Fruit fly (Drosophila melanogaster) whole organism, embryonic: ENCODE data around the gene CG7182.
A peak's percentile ranks its signal among the peaks of the same experiment; 100 is the strongest.

Experiments
- CG10366 ChIP-seq: fragments of 200-800 bp; sonication (Bioruptor generic); IDR thresholded peaks from 2 replicates; pipeline ENCODE4 v1.3.6; 2022; ENCODE audit warnings: missing biosample characterization, missing genetic modification characterization
- CG11560 ChIP-seq: fragments of 200-800 bp; sonication (Bioruptor generic); IDR thresholded peaks from 3 replicates; pipeline ENCODE4 v1.3.6; 2022; ENCODE audit warnings: missing biosample characterization, missing genetic modification characterization
- CG12155 ChIP-seq: fragments of 200-800 bp; sonication (Bioruptor generic); optimal IDR thresholded peaks from 3 replicates; lab custom pipeline; 2016; ENCODE audit warnings: missing biosample characterization, missing genetic modification characterization
- CG13775 ChIP-seq: fragments of 200-800 bp; sonication (Bioruptor generic); optimal IDR thresholded peaks from 3 replicates; lab custom pipeline; 2017; ENCODE audit warnings: missing biosample characterization, mild to moderate bottlenecking, missing genetic modification characterization
- CG13894 ChIP-seq: fragments of 200-800 bp; sonication (Bioruptor generic); optimal IDR thresholded peaks from 3 replicates; lab custom pipeline; 2018; ENCODE audit warnings: missing biosample characterization, mild to moderate bottlenecking, missing genetic modification characterization, moderate library complexity
- CG14441 ChIP-seq: fragments of 200-800 bp; sonication (Bioruptor generic); IDR thresholded peaks from 2 replicates; pipeline ENCODE4 v1.3.6; 2022; ENCODE audit warnings: missing biosample characterization, missing genetic modification characterization
- CG14667 ChIP-seq: fragments of 200-800 bp; sonication (Bioruptor generic); IDR thresholded peaks from 2 replicates; pipeline ENCODE4 v1.3.6; 2022; ENCODE audit warnings: missing biosample characterization, missing genetic modification characterization
- CG15269 ChIP-seq: fragments of 200-800 bp; sonication (Bioruptor generic); optimal IDR thresholded peaks from 2 replicates; lab custom pipeline; 2018; ENCODE audit warnings: missing biosample characterization, mild to moderate bottlenecking, missing genetic modification characterization, moderate library complexity
- CG17328 ChIP-seq: fragments of 200-800 bp; sonication (Bioruptor generic); IDR thresholded peaks from 2 replicates; pipeline ENCODE4 v1.3.6; 2022; ENCODE audit warnings: missing biosample characterization, missing genetic modification characterization
- CG17568 ChIP-seq: fragments of 200-800 bp; sonication (Bioruptor generic); optimal IDR thresholded peaks from 2 replicates; lab custom pipeline; 2018; ENCODE audit warnings: missing biosample characterization, mild to moderate bottlenecking, missing genetic modification characterization, moderate library complexity
- CG31441 ChIP-seq: fragments of 200-800 bp; sonication (Bioruptor generic); IDR thresholded peaks from 2 replicates; pipeline ENCODE4 v1.3.6; 2022; ENCODE audit warnings: missing biosample characterization, missing genetic modification characterization
- CG3163 ChIP-seq: fragments of 200-800 bp; sonication (Bioruptor generic); optimal IDR thresholded peaks from 3 replicates; lab custom pipeline; 2016; ENCODE audit warnings: missing biosample characterization, missing genetic modification characterization
- CG3281 ChIP-seq: fragments of 200-800 bp; sonication (Bioruptor generic); optimal IDR thresholded peaks from 3 replicates; lab custom pipeline; 2017; ENCODE audit warnings: missing biosample characterization, mild to moderate bottlenecking, missing genetic modification characterization
- CG4854 ChIP-seq: fragments of 200-800 bp; sonication (Bioruptor generic); optimal IDR thresholded peaks from 2 replicates; lab custom pipeline; 2016; ENCODE audit warnings: missing biosample characterization, missing genetic modification characterization, inconsistent platforms
- CG6272 ChIP-seq: fragments of 200-800 bp; sonication (Bioruptor generic); IDR thresholded peaks from 2 replicates; pipeline ENCODE4 v1.3.6; 2022; ENCODE audit warnings: missing biosample characterization, missing genetic modification characterization
- CG6689 ChIP-seq: fragments of 200-800 bp; sonication (Bioruptor generic); IDR thresholded peaks from 2 replicates; pipeline ENCODE4 v1.3.6; 2022; ENCODE audit warnings: missing biosample characterization, missing genetic modification characterization
- CG9932 ChIP-seq: fragments of 200-800 bp; sonication (Bioruptor generic); IDR thresholded peaks from 2 replicates; pipeline ENCODE4 v1.3.6; 2022; ENCODE audit warnings: missing biosample characterization, missing genetic modification characterization
- Chrac-16 ChIP-seq: fragments of 200-800 bp; sonication (Bioruptor generic); optimal IDR thresholded peaks from 3 replicates; lab custom pipeline; 2016; ENCODE audit warnings: missing biosample characterization, missing genetic modification characterization
- CrebB ChIP-seq: fragments of 200-800 bp; sonication (Bioruptor generic); optimal IDR thresholded peaks from 3 replicates; lab custom pipeline; 2018; ENCODE audit warnings: missing biosample characterization, mild to moderate bottlenecking, missing genetic modification characterization
- D19B ChIP-seq: fragments of 200-800 bp; sonication (Bioruptor generic); optimal IDR thresholded peaks from 2 replicates; lab custom pipeline; 2017; ENCODE audit warnings: missing biosample characterization, mild to moderate bottlenecking, missing genetic modification characterization
- Dp ChIP-seq: fragments of 200-800 bp; sonication (Bioruptor generic); optimal IDR thresholded peaks from 2 replicates; lab custom pipeline; 2018; ENCODE audit warnings: missing biosample characterization, mild to moderate bottlenecking, missing genetic modification characterization, moderate library complexity
- GATAe ChIP-seq: fragments of 200-800 bp; sonication (Bioruptor generic); conservative IDR thresholded peaks from 2 replicates; pipeline ENCODE4 v1.3.6; 2022; ENCODE audit warnings: missing biosample characterization, missing genetic modification characterization
- HLH3B ChIP-seq: fragments of 200-800 bp; sonication (Bioruptor generic); IDR thresholded peaks from 2 replicates; pipeline ENCODE4 v1.3.6; 2022; ENCODE audit warnings: missing biosample characterization, missing genetic modification characterization
- Hand ChIP-seq: fragments of 200-800 bp; sonication (Bioruptor generic); optimal IDR thresholded peaks from 2 replicates; lab custom pipeline; 2017; ENCODE audit warnings: mild to moderate bottlenecking, missing biosample characterization, missing genetic modification reagents, missing genetic modification characterization
- Hey ChIP-seq: fragments of 200-800 bp; sonication (Bioruptor generic); optimal IDR thresholded peaks from 3 replicates; lab custom pipeline; 2018; ENCODE audit warnings: missing biosample characterization, mild to moderate bottlenecking, missing genetic modification characterization
- HmgZ ChIP-seq: fragments of 200-800 bp; sonication (Bioruptor generic); optimal IDR thresholded peaks from 2 replicates; lab custom pipeline; 2018; ENCODE audit warnings: missing biosample characterization, mild to moderate bottlenecking, missing genetic modification characterization
- Mrtf ChIP-seq: fragments of 200-800 bp; sonication (Bioruptor generic); IDR thresholded peaks from 3 replicates; pipeline ENCODE4 v1.3.6; 2022; ENCODE audit warnings: missing biosample characterization, missing genetic modification characterization
- Nf-YA ChIP-seq: fragments of 200-800 bp; sonication (Bioruptor generic); IDR thresholded peaks from 2 replicates; pipeline ENCODE4 v1.3.6; 2022; ENCODE audit warnings: missing biosample characterization, missing genetic modification characterization
- PHDP ChIP-seq: fragments of 200-800 bp; sonication (Bioruptor generic); optimal IDR thresholded peaks from 3 replicates; lab custom pipeline; 2018; ENCODE audit warnings: missing biosample characterization, mild to moderate bottlenecking, missing genetic modification characterization, moderate library complexity
- Vsx1 ChIP-seq: fragments of 200-800 bp; sonication (Bioruptor generic); optimal IDR thresholded peaks from 2 replicates; lab custom pipeline; 2017; ENCODE audit warnings: missing biosample characterization, mild to moderate bottlenecking, missing genetic modification characterization, missing genetic modification reagents
- YL-1 ChIP-seq: fragments of 200-800 bp; sonication (Bioruptor generic); optimal IDR thresholded peaks from 3 replicates; lab custom pipeline; 2017; ENCODE audit warnings: missing biosample characterization, mild to moderate bottlenecking, missing genetic modification characterization
- az2 ChIP-seq: fragments of 200-800 bp; sonication (Bioruptor generic); optimal IDR thresholded peaks from 3 replicates; lab custom pipeline; 2016; ENCODE audit warnings: missing biosample characterization, missing genetic modification characterization
- cas ChIP-seq: fragments of 200-800 bp; sonication (Bioruptor generic); IDR thresholded peaks from 2 replicates; pipeline ENCODE4 v1.3.6; 2022; ENCODE audit warnings: missing biosample characterization, missing genetic modification characterization
- ci ChIP-seq: fragments of 200-800 bp; sonication (Bioruptor generic); IDR thresholded peaks from 3 replicates; pipeline ENCODE4 v1.3.6; 2022; ENCODE audit warnings: missing biosample characterization, missing genetic modification characterization
- danr ChIP-seq: fragments of 200-800 bp; sonication (Bioruptor generic); IDR thresholded peaks from 2 replicates; pipeline ENCODE4 v1.3.6; 2022; ENCODE audit warnings: missing biosample characterization, missing genetic modification characterization
- disco-r ChIP-seq: fragments of 200-800 bp; sonication (Bioruptor generic); optimal IDR thresholded peaks from 2 replicates; lab custom pipeline; 2016; ENCODE audit warnings: missing biosample characterization, missing genetic modification characterization
- dm ChIP-seq: fragments of 200-800 bp; sonication (Bioruptor generic); optimal IDR thresholded peaks from 3 replicates; lab custom pipeline; 2016; ENCODE audit warnings: missing biosample characterization, missing genetic modification characterization
- ewg ChIP-seq: fragments of 200-800 bp; sonication (Bioruptor generic); optimal IDR thresholded peaks from 3 replicates; lab custom pipeline; 2017; ENCODE audit warnings: mild to moderate bottlenecking, missing biosample characterization, missing genetic modification reagents, missing genetic modification characterization
- fd3F ChIP-seq: fragments of 200-800 bp; sonication (Bioruptor generic); optimal IDR thresholded peaks from 2 replicates; lab custom pipeline; 2018; ENCODE audit warnings: missing biosample characterization, mild to moderate bottlenecking, missing genetic modification characterization, moderate library complexity
- grau ChIP-seq: fragments of 200-800 bp; optimal IDR thresholded peaks from 3 replicates; lab custom pipeline; 2019; ENCODE audit warnings: missing biosample characterization, mild to moderate bottlenecking, missing genetic modification characterization, moderate library complexity
- gt ChIP-seq: fragments of 200-800 bp; sonication (Bioruptor generic); IDR thresholded peaks from 2 replicates; pipeline ENCODE4 v1.3.6; 2022; ENCODE audit warnings: missing biosample characterization, missing genetic modification characterization
- hkb ChIP-seq, 2 experiments: fragments of 200-800 bp in 1 of 2; fragments of >200 bp in 1 of 2; sonication (Bioruptor generic) in 1 of 2; IDR thresholded peaks in 1 of 2; optimal IDR thresholded peaks in 1 of 2; 2 replicates each; pipeline versions ENCODE4 v1.3.6 to Lab custom; 2017 to 2022; ENCODE audit warnings: missing biosample characterization in 1 of 2, missing genetic modification characterization in 1 of 2
- ro ChIP-seq: fragments of 200-800 bp; sonication (Bioruptor generic); IDR thresholded peaks from 2 replicates; pipeline ENCODE4 v1.3.6; 2022; ENCODE audit warnings: missing biosample characterization, missing genetic modification characterization
- row ChIP-seq: fragments of 200-800 bp; sonication (Bioruptor generic); IDR thresholded peaks from 3 replicates; pipeline ENCODE4 v1.3.6; 2022; ENCODE audit warnings: missing biosample characterization, missing genetic modification characterization
- shn ChIP-seq: fragments of 200-800 bp; sonication (Bioruptor generic); optimal IDR thresholded peaks from 3 replicates; lab custom pipeline; 2016; ENCODE audit warnings: missing biosample characterization, missing genetic modification characterization
- stc ChIP-seq: fragments of 200-800 bp; sonication (Bioruptor generic); IDR thresholded peaks from 2 replicates; pipeline ENCODE4 v1.3.6; 2022; ENCODE audit warnings: missing biosample characterization, missing genetic modification characterization
- tgo ChIP-seq: fragments of 200-800 bp; sonication (Bioruptor generic); IDR thresholded peaks from 3 replicates; pipeline ENCODE4 v1.3.6; 2022; ENCODE audit warnings: missing biosample characterization, missing genetic modification characterization
- vfl ChIP-seq: fragments of 200-800 bp; sonication (Bioruptor generic); optimal IDR thresholded peaks from 2 replicates; lab custom pipeline; 2016; ENCODE audit warnings: missing biosample characterization, missing genetic modification characterization
- z ChIP-seq: fragments of 200-800 bp; sonication (Bioruptor generic); IDR thresholded peaks from 3 replicates; pipeline ENCODE4 v1.3.6; 2022; ENCODE audit warnings: missing biosample characterization, missing genetic modification characterization
- zfh2 ChIP-seq: fragments of 200-800 bp; sonication (Bioruptor generic); optimal IDR thresholded peaks from 2 replicates; lab custom pipeline; 2016; ENCODE audit warnings: missing biosample characterization, missing genetic modification characterization

CG7182 gene

DNA sequence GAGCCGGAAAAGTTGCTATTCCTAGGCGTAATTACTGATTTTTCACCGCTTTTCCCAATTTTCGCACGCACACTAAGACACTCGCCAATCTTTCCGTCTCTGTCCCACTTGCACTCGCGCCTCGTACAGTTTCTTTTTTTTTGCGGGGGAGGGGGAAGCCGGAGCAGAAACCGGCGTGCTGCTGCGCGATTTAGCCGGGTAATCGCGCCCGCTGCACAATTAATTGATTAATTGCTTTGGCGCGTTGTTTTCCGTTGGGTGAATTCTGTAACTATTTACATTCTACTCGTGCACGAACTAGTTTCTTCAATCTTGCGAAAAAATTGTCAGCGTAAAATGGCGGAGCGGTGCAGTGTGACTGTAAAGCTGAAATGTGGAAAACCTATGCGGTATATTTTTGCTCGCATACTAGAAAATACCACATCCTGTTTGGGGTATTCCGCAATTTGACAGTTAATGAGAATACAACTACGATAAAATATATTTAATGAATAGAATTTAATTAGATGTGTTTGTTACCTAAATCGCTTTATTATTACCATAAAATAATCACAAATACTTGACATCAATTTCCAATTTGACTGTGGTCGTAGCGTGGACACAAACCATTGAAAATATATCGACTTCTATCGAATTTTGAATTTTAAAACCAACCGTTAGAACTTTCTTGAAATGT is 30.9 kb downstream of the CG7182 start, which contains the start of gene Cpsf6 (continued):
- TF ChIP-seq stc (GFP tag; lab: Robert Waterston, UW) (no peak), shn (GFP tag; lab: Kevin White, UChicago) (no peak), CG31441 (GFP tag; lab: Robert Waterston, UW) (peak; percentile 61), ro (GFP tag; lab: Robert Waterston, UW) (no peak), z (GFP tag; lab: Robert Waterston, UW) (no peak), gt (GFP tag; lab: Robert Waterston, UW) (no peak), CG14667 (GFP tag; lab: Robert Waterston, UW) (peak; percentile 30; the same call in 1 of the 2 replicates), CG13775 (GFP tag; lab: Kevin White, UChicago) (peak; percentile 43), Hand (GFP tag; lab: Kevin White, UChicago) (no peak), danr (GFP tag; lab: Robert Waterston, UW) (no peak), HLH3B (GFP tag; lab: Robert Waterston, UW) (peak; percentile 58), Dp (peak; percentile 67), hkb (optimal IDR thresholded peaks at IDR 0.05; lab: Kevin White, UChicago) (no peak), hkb (GFP tag; IDR thresholded peaks at IDR 0.05; lab: Robert Waterston, UW) (peak; percentile 48), CG15269 (peak; percentile 74), disco-r (GFP tag; lab: Kevin White, UChicago) (no peak), Nf-YA (GFP tag; lab: Robert Waterston, UW) (peak; percentile 32; the same call in 1 of the 2 replicates), GATAe (GFP tag; lab: Robert Waterston, UW) (no peak), vfl (GFP tag; lab: Kevin White, UChicago) (peak; percentile 29), YL-1 (peak; percentile 89), CG17328 (GFP tag; lab: Robert Waterston, UW) (peak; percentile 76), CG13894 (tag; lab: Kevin White, UChicago) (no peak), CG6272 (0 out of 2 replicates have a peak, but pooled peaks have one; percentile 11), CG11560 (tag; lab: Robert Waterston, UW) (no peak), zfh2 (peak; percentile 33)

dm6 chr3L:8314788-8315140 is 31.4 kb downstream of the CG7182 start:
- TF ChIP-seq CG3163 (GFP tag; lab: Kevin White, UChicago) (no peak), Chrac-16 (GFP tag; lab: Kevin White, UChicago) (peak; percentile 9), row (GFP tag; lab: Robert Waterston, UW) (peak; percentile 68), PHDP (tag; lab: Kevin White, UChicago) (peak; percentile 0), tgo (GFP tag; lab: Robert Waterston, UW) (peak; percentile 46; the same call in 2 of the 3 replicates), CG15269 (peak; percentile 32), CG12155 (GFP tag; lab: Kevin White, UChicago) (peak; percentile 2), HmgZ (tag; lab: Kevin White, UChicago) (no peak), D19B (GFP tag; lab: Kevin White, UChicago) (peak; percentile 96), az2 (GFP tag; lab: Kevin White, UChicago) (peak; percentile 16), Mrtf (no peak), CG6689 (GFP tag; lab: Robert Waterston, UW) (peak; percentile 42; the same call in 1 of the 2 replicates), ewg (GFP tag; lab: Kevin White, UChicago) (no peak), CG13775 (GFP tag; lab: Kevin White, UChicago) (peak; percentile 11), CrebB (tag; lab: Kevin White, UChicago) (peak; percentile 11), CG3281 (peak; percentile 34), CG4854 (no peak), Vsx1 (GFP tag; lab: Kevin White, UChicago) (no peak), fd3F (GFP tag; lab: Kevin White, UChicago) (no peak), CG10366 (GFP tag; lab: Robert Waterston, UW) (peak; percentile 15; the same call in 1 of the 2 replicates), dm (GFP tag; lab: Kevin White, UChicago) (peak; percentile 45), CG14441 (peak; percentile 56; the same call in 1 of the 2 replicates), grau (peak; percentile 14), ci (GFP tag; lab: Robert Waterston, UW) (peak; percentile 34; the same call in 2 of the 3 replicates), Hey (tag; lab: Kevin White, UChicago) (peak; percentile 71), CG9932 (GFP tag; lab: Robert Waterston, UW) (peak; percentile 56), cas (GFP tag; lab: Robert Waterston, UW) (peak; percentile 29; the same call in 1 of the 2 replicates), CG17568 (GFP tag; lab: Kevin White, UChicago) (peak; percentile 99)
